Fruit fly (Drosophila melanogaster) whole organism, larva: ENCODE data around the gene CG46513.
"Not testable (repeated sequence)": the region's sequence is repeated elsewhere in the genome, so short reads cannot be mapped to it uniquely, and the experiment has no call there.

Experiments used
- noc ChIP-seq: fragments of 200-800 bp; sonication (Bioruptor generic); optimal IDR thresholded peaks from 3 replicates; lab custom pipeline; 2019; ENCODE audit warnings: missing biosample characterization, mild to moderate bottlenecking, missing genetic modification characterization, moderate library complexity

CG46513 gene

dm6 chrX:22231270-22231669 lies 39.2 kb downstream of the CG46513 start, which contains the start of gene CG46519:
Gene CG46519 (plus strand): TSS chrX:22231570.
- TF ChIP-seq noc (tag; lab: Kevin White, UChicago): not testable (repeated sequence)

DNA sequence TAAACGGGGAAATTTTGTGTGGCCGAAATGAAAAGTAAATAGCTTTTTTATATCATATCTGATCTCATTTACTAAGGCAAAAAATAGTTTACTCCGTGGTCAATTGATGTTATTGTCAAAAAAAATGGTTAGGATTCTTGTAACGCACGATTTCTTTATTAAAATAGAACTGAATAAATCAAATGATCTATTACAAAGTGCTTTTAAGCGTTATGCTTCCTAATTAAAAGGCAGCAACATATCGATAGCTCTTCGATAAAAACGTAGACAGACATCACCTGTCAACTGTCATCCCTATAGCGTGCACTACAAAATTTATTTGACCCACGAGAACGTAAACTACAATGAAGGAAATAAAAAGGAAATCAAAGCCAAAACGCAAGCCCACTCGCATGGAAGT lies 44.2 kb downstream of the CG46513 start, which contains the start of gene CG46520:
Gene CG46520 (plus strand): TSS at position 301 of the 400 bp plus-strand sequence.
- TF ChIP-seq noc (tag; lab: Kevin White, UChicago): not testable (repeated sequence)

dm6 chrX:22241272-22241671 lies 49.2 kb downstream of the CG46513 start, which contains the start of gene CG46521:
Gene CG46521 (plus strand): TSS chrX:22241572.
- not testable (repeated sequence) for TF ChIP-seq noc (tag; lab: Kevin White, UChicago)
